Comparison of ENCODE assay signal across 2 fruit fly cellular contexts in the genomic region with DNA sequence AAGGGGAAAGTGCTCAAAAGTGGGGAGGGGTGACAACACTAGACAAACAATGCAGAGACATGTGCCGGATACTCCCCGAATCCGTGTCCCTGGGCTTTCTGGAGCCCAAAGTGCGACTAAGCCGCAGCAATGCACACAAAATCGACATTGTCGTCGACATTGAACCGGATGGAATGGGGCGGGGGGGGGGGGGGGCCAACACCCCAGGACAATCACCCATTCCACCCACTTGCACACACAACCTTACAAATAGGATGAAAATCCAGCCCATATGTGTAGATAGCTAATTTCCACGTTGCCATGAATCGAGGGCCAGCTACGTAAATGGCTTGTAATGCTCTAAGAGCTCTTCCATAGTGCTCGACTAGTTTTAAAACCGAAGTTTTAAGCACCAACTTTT.
TF ChIP-seq lines count a peak whose summit lies in the region.

No protein-coding gene starts in this region.

- TF ChIP-seq CTCF in whole organism, embryonic (GFP tag; optimal IDR thresholded peaks at IDR 0.05; lab: Kevin White, UChicago): no peak

TF ChIP-seq in whole organism, embryonic, 481 proteins besides CTCF, POLR2A, EP300 and RAD21:
- TF ChIP-seq hth (optimal IDR thresholded peaks at IDR 0.05; lab: Kevin White, UChicago): no peak
- TF ChIP-seq her (GFP tag; optimal IDR thresholded peaks at IDR 0.05; lab: Kevin White, UChicago): no peak
- no peak for TF ChIP-seq CG10431 (GFP tag; optimal IDR thresholded peaks at IDR 0.05; lab: Kevin White, UChicago)
- TF ChIP-seq Hr39 (optimal IDR thresholded peaks at IDR 0.05; lab: Kevin White, UChicago): peak; percentile 67

TF ChIP-seq in whole organism, wandering third instar larva, 38 proteins besides CTCF, POLR2A, EP300 and RAD21:
- TF ChIP-seq CG32264 (GFP tag; optimal IDR thresholded peaks at IDR 0.05; lab: Kevin White, UChicago) (no peak), Hr83 (GFP tag; optimal IDR thresholded peaks at IDR 0.05; lab: Kevin White, UChicago; ENCODE audit: poor library complexity, severe bottlenecking) (no peak), sv (GFP tag; optimal IDR thresholded peaks at IDR 0.05; lab: Kevin White, UChicago) (no peak), h (GFP tag; optimal IDR thresholded peaks at IDR 0.05; lab: Kevin White, UChicago) (no peak), Hr78 (GFP tag; optimal IDR thresholded peaks at IDR 0.05; lab: Kevin White, UChicago) (no peak), Dfd (GFP tag; optimal IDR thresholded peaks at IDR 0.05; lab: Kevin White, UChicago) (peak; percentile 80)
TF ChIP-seq in whole organism, wandering third instar larva: peak in this region for 1.

Comparison
In these comparisons a context has a peak if more than half of its experiments do, and no peak if none do; other contexts are left out.
1. Of the 10 proteins assayed by ChIP-seq in both whole organism, embryonic and whole organism, wandering third instar larva: peak only in whole organism, embryonic: none; only in whole organism, wandering third instar larva: Dfd; in both: none; in neither: 9.